Fruit fly (Drosophila melanogaster) whole organism, embryonic: ENCODE measurements around the gene IRSp53.

Experiments used
- CG10462 ChIP-seq: fragments of 200-800 bp; sonication (Bioruptor generic); optimal IDR thresholded peaks from 2 replicates; lab custom pipeline; 2016; ENCODE audit warnings: missing biosample characterization, missing genetic modification characterization
- CG10543 ChIP-seq: fragments of 200-800 bp; sonication (Bioruptor generic); optimal IDR thresholded peaks from 3 replicates; lab custom pipeline; 2017; ENCODE audit warnings: missing biosample characterization, mild to moderate bottlenecking, missing genetic modification characterization, moderate library complexity
- CG10979 ChIP-seq: fragments of 200-800 bp; sonication (Bioruptor generic); optimal IDR thresholded peaks from 2 replicates; lab custom pipeline; 2018; ENCODE audit warnings: missing biosample characterization, mild to moderate bottlenecking, missing genetic modification characterization, moderate library complexity
- CG11093 ChIP-seq: fragments of 200-800 bp; sonication (Bioruptor generic); IDR thresholded peaks from 3 replicates; pipeline ENCODE4 v1.3.6; 2022; ENCODE audit warnings: missing biosample characterization, missing genetic modification characterization
- CG14441 ChIP-seq: fragments of 200-800 bp; sonication (Bioruptor generic); IDR thresholded peaks from 2 replicates; pipeline ENCODE4 v1.3.6; 2022; ENCODE audit warnings: missing biosample characterization, missing genetic modification characterization
- CG2120 ChIP-seq: fragments of 200-800 bp; sonication (Bioruptor generic); optimal IDR thresholded peaks from 3 replicates; lab custom pipeline; 2016; ENCODE audit warnings: missing biosample characterization, missing genetic modification characterization
- CG3163 ChIP-seq: fragments of 200-800 bp; sonication (Bioruptor generic); optimal IDR thresholded peaks from 3 replicates; lab custom pipeline; 2016; ENCODE audit warnings: missing biosample characterization, missing genetic modification characterization
- CG32532 ChIP-seq: fragments of 200-800 bp; sonication (Bioruptor generic); IDR thresholded peaks from 2 replicates; pipeline ENCODE4 v1.3.6; 2022; ENCODE audit warnings: missing biosample characterization, missing genetic modification characterization
- CG6765 ChIP-seq: fragments of 200-800 bp; sonication (Bioruptor generic); optimal IDR thresholded peaks from 3 replicates; lab custom pipeline; 2017; ENCODE audit warnings: missing biosample characterization, mild to moderate bottlenecking, missing genetic modification characterization
- CG8388 ChIP-seq: fragments of 200-800 bp; sonication (Bioruptor generic); optimal IDR thresholded peaks from 2 replicates; lab custom pipeline; 2019; ENCODE audit warnings: missing biosample characterization, mild to moderate bottlenecking, missing genetic modification characterization, moderate library complexity
- CG8765 ChIP-seq: fragments of 200-800 bp; sonication (Bioruptor generic); IDR thresholded peaks from 2 replicates; pipeline ENCODE4 v1.3.6; 2022; ENCODE audit warnings: missing biosample characterization, missing genetic modification characterization
- CoRest ChIP-seq: fragments of 200-800 bp; sonication (Bioruptor generic); optimal IDR thresholded peaks from 3 replicates; lab custom pipeline; 2018; ENCODE audit warnings: missing biosample characterization, mild to moderate bottlenecking, missing genetic modification characterization, moderate library complexity
- HHEX ChIP-seq: fragments of 200-800 bp; sonication (Bioruptor generic); optimal IDR thresholded peaks from 3 replicates; lab custom pipeline; 2017; ENCODE audit warnings: missing biosample characterization, mild to moderate bottlenecking, missing genetic modification characterization, missing genetic modification reagents
- HLH54F ChIP-seq: fragments of 200-800 bp; sonication (Bioruptor generic); optimal IDR thresholded peaks from 3 replicates; lab custom pipeline; 2016; ENCODE audit warnings: missing biosample characterization, missing genetic modification characterization
- HLHmδ ChIP-seq: fragments of 200-800 bp; sonication (Bioruptor generic); optimal IDR thresholded peaks from 2 replicates; lab custom pipeline; 2018; ENCODE audit warnings: missing biosample characterization, mild to moderate bottlenecking, missing genetic modification characterization, moderate library complexity
- Hsf ChIP-seq: fragments of 200-800 bp; sonication (Bioruptor generic); optimal IDR thresholded peaks from 3 replicates; lab custom pipeline; 2016; ENCODE audit warnings: missing biosample characterization, missing genetic modification characterization
- MBD-R2 ChIP-seq: fragments of 200-800 bp; sonication (Bioruptor generic); IDR thresholded peaks from 2 replicates; pipeline ENCODE4 v1.3.6; 2022; ENCODE audit warnings: missing biosample characterization, missing genetic modification characterization
- Mes4 ChIP-seq: fragments of 200-800 bp; sonication (Bioruptor generic); optimal IDR thresholded peaks from 2 replicates; lab custom pipeline; 2016; ENCODE audit warnings: missing biosample characterization, missing genetic modification characterization
- Neu2 ChIP-seq: fragments of 200-800 bp; sonication (Bioruptor generic); optimal IDR thresholded peaks from 3 replicates; lab custom pipeline; 2016; ENCODE audit warnings: missing biosample characterization, missing genetic modification characterization, borderline replicate concordance
- Nf-YB ChIP-seq: fragments of 200-800 bp; sonication (Bioruptor generic); optimal IDR thresholded peaks from 3 replicates; lab custom pipeline; 2019; ENCODE audit warnings: missing biosample characterization, mild to moderate bottlenecking, missing genetic modification characterization, moderate library complexity
- Nf-YC ChIP-seq: fragments of 200-800 bp; optimal IDR thresholded peaks from 3 replicates; lab custom pipeline; 2019; ENCODE audit warnings: missing biosample characterization, mild to moderate bottlenecking, missing genetic modification characterization, moderate library complexity
- Sry-β ChIP-seq: fragments of 200-800 bp; sonication (Bioruptor generic); optimal IDR thresholded peaks from 2 replicates; lab custom pipeline; 2018; ENCODE audit warnings: missing biosample characterization, mild to moderate bottlenecking, missing genetic modification characterization, moderate library complexity
- Tbp ChIP-seq: fragments of >200 bp; optimal IDR thresholded peaks from 2 replicates; lab custom pipeline; 2018; ENCODE audit warnings: missing biosample characterization, missing genetic modification characterization
- Trl ChIP-seq, 3 experiments: fragments of >200 bp in 2 of 3; fragments of 200-800 bp in 1 of 3; sonication (Bioruptor generic) in 1 of 3; optimal IDR thresholded peaks; 2 replicates in 1 of 3; 3 replicates in 2 of 3; lab custom pipeline; 2016 to 2017; ENCODE audit warnings: missing biosample characterization in 1 of 3, missing genetic modification characterization in 1 of 3
- Vsx1 ChIP-seq: fragments of 200-800 bp; sonication (Bioruptor generic); optimal IDR thresholded peaks from 2 replicates; lab custom pipeline; 2017; ENCODE audit warnings: missing biosample characterization, mild to moderate bottlenecking, missing genetic modification characterization, missing genetic modification reagents
- Xbp1 ChIP-seq: fragments of 200-800 bp; sonication (Bioruptor generic); optimal IDR thresholded peaks from 3 replicates; lab custom pipeline; 2016; ENCODE audit warnings: missing biosample characterization, mild to moderate bottlenecking, missing genetic modification characterization
- Xrp1 ChIP-seq: fragments of 200-800 bp; sonication (Bioruptor generic); IDR thresholded peaks from 2 replicates; pipeline ENCODE4 v1.3.6; 2022; ENCODE audit warnings: missing biosample characterization, missing genetic modification characterization
- YL-1 ChIP-seq: fragments of 200-800 bp; sonication (Bioruptor generic); optimal IDR thresholded peaks from 3 replicates; lab custom pipeline; 2017; ENCODE audit warnings: missing biosample characterization, mild to moderate bottlenecking, missing genetic modification characterization
- ap ChIP-seq: fragments of 200-800 bp; sonication (Bioruptor generic); IDR thresholded peaks from 2 replicates; pipeline ENCODE4 v1.3.6; 2022; ENCODE audit warnings: missing biosample characterization, missing genetic modification characterization
- bab2 ChIP-seq: fragments of 200-800 bp; sonication (Bioruptor generic); optimal IDR thresholded peaks from 2 replicates; lab custom pipeline; 2016; ENCODE audit warnings: missing biosample characterization, missing genetic modification characterization
- btn ChIP-seq: fragments of 200-800 bp; sonication (Bioruptor generic); optimal IDR thresholded peaks from 2 replicates; lab custom pipeline; 2016; ENCODE audit warnings: missing biosample characterization, missing genetic modification characterization
- crp ChIP-seq, 2 experiments: fragments of 200-800 bp; sonication (Bioruptor generic); optimal IDR thresholded peaks; 2 replicates in 1 of 2; 3 replicates in 1 of 2; lab custom pipeline; 2017; ENCODE audit warnings: missing biosample characterization in 2 of 2, missing genetic modification characterization in 2 of 2, mild to moderate bottlenecking in 1 of 2, moderate library complexity in 1 of 2
- cwo ChIP-seq: fragments of 200-800 bp; sonication (Bioruptor generic); optimal IDR thresholded peaks from 3 replicates; lab custom pipeline; 2017; ENCODE audit warnings: missing biosample characterization, missing genetic modification characterization, mild to moderate bottlenecking, moderate library complexity, missing genetic modification reagents
- dmrt11E ChIP-seq: fragments of 200-800 bp; sonication (Bioruptor generic); optimal IDR thresholded peaks from 3 replicates; lab custom pipeline; 2018; ENCODE audit warnings: missing biosample characterization, mild to moderate bottlenecking, missing genetic modification characterization, moderate library complexity
- dmrt99B ChIP-seq: fragments of 200-800 bp; sonication (Bioruptor generic); optimal IDR thresholded peaks from 2 replicates; lab custom pipeline; 2018; ENCODE audit warnings: missing biosample characterization, mild to moderate bottlenecking, missing genetic modification characterization, moderate library complexity
- ham ChIP-seq: fragments of 200-800 bp; sonication (Bioruptor generic); IDR thresholded peaks from 2 replicates; pipeline ENCODE4 v1.3.6; 2022; ENCODE audit warnings: missing biosample characterization, missing genetic modification characterization
- hbn ChIP-seq: fragments of 200-800 bp; sonication (Bioruptor generic); IDR thresholded peaks from 2 replicates; pipeline ENCODE4 v1.3.6; 2022; ENCODE audit warnings: missing biosample characterization, missing genetic modification characterization; ENCODE audit not compliant: partially characterized antibody
- jing ChIP-seq: fragments of 200-800 bp; sonication (Bioruptor generic); optimal IDR thresholded peaks from 2 replicates; lab custom pipeline; 2018; ENCODE audit warnings: missing biosample characterization, mild to moderate bottlenecking, missing genetic modification characterization
- pan ChIP-seq, 4 experiments: fragments of >200 bp in 3 of 4; fragments of 200-800 bp in 1 of 4; sonication (Bioruptor generic) in 1 of 4; optimal IDR thresholded peaks in 3 of 4; IDR thresholded peaks in 1 of 4; 2 replicates each; pipeline versions ENCODE4 v1.3.6 to Lab custom; 2017 to 2022; ENCODE audit warnings: missing biosample characterization in 2 of 4, missing genetic modification characterization in 2 of 4, mixed read lengths in 1 of 4
- rib ChIP-seq: fragments of 200-800 bp; sonication (Bioruptor generic); IDR thresholded peaks from 2 replicates; pipeline ENCODE4 v1.3.6; 2022; ENCODE audit warnings: missing biosample characterization, missing genetic modification characterization
- seq ChIP-seq: fragments of 200-800 bp; sonication (Bioruptor generic); IDR thresholded peaks from 2 replicates; pipeline ENCODE4 v1.3.6; 2022; ENCODE audit warnings: missing biosample characterization, missing genetic modification characterization
- tll ChIP-seq, 2 experiments: fragments of 200-800 bp in 1 of 2; fragments of >200 bp in 1 of 2; sonication (Bioruptor generic) in 1 of 2; optimal IDR thresholded peaks; 2 replicates each; lab custom pipeline; 2017 to 2019; ENCODE audit warnings: missing biosample characterization in 2 of 2, missing genetic modification characterization in 2 of 2, mild to moderate bottlenecking in 1 of 2, moderate library complexity in 1 of 2
- tna ChIP-seq: fragments of 200-800 bp; sonication (Bioruptor generic); IDR thresholded peaks from 2 replicates; pipeline ENCODE4 v1.3.6; 2022; ENCODE audit warnings: missing biosample characterization, missing genetic modification characterization; ENCODE audit not compliant: partially characterized antibody
- toy ChIP-seq: fragments of 200-800 bp; sonication (Bioruptor generic); IDR thresholded peaks from 2 replicates; pipeline ENCODE4 v1.3.6; 2022; ENCODE audit warnings: missing biosample characterization, missing genetic modification characterization
- vvl ChIP-seq: fragments of 200-800 bp; sonication (Bioruptor generic); IDR thresholded peaks from 2 replicates; pipeline ENCODE4 v1.3.6; 2022; ENCODE audit warnings: missing biosample characterization, missing genetic modification characterization
- zen ChIP-seq: fragments of 200-800 bp; sonication (Bioruptor generic); optimal IDR thresholded peaks from 3 replicates; lab custom pipeline; 2018; ENCODE audit warnings: missing biosample characterization, mild to moderate bottlenecking, missing genetic modification characterization, moderate library complexity

Gene IRSp53

dm6 chr3L:11118627-11119395 is 17.0 kb upstream of the IRSp53 start (continued):
- TF ChIP-seq dmrt99B (tag; lab: Kevin White, UChicago): peak; percentile 56
- TF ChIP-seq jing (GFP tag; lab: Kevin White, UChicago): no peak
- peak; percentile 98 for TF ChIP-seq CG10543 (GFP tag; lab: Kevin White, UChicago)
- TF ChIP-seq toy (GFP tag; lab: Robert Waterston, UW): no peak
- TF ChIP-seq CG8765: no peak
- peak; percentile 76 for TF ChIP-seq Mes4 (GFP tag; lab: Kevin White, UChicago)
- TF ChIP-seq Xbp1: peak; percentile 11
- TF ChIP-seq CG3163 (GFP tag; lab: Kevin White, UChicago): peak; percentile 72
- TF ChIP-seq Xrp1: peak; percentile 86
- peak; percentile 55 for TF ChIP-seq cwo (GFP tag; lab: Kevin White, UChicago)
- peak; percentile 44 for TF ChIP-seq dmrt11E (tag; lab: Kevin White, UChicago)
- peak in 1 of 2 experiments; percentile 56 for TF ChIP-seq tll (GFP tag; optimal IDR thresholded peaks at IDR 0.05; lab: Kevin White, UChicago)
- peak; percentile 89 for TF ChIP-seq rib
- peak; percentile 24 for TF ChIP-seq Nf-YC
- peak; percentile 31 for TF ChIP-seq zen
- peak; percentile 53; the same call in 1 of the 2 replicates for TF ChIP-seq CG14441 (GFP tag; lab: Robert Waterston, UW)
- peak; percentile 71 for TF ChIP-seq Vsx1 (GFP tag; lab: Kevin White, UChicago)
- 0 out of 2 replicates have a peak, but pooled peaks have one; percentile 35 for TF ChIP-seq hbn
- TF ChIP-seq bab2 (GFP tag; lab: Kevin White, UChicago): peak; percentile 77
- TF ChIP-seq HLH54F (GFP tag; lab: Kevin White, UChicago): peak; percentile 38
- TF ChIP-seq Hsf (GFP tag; lab: Kevin White, UChicago): peak; percentile 38
- TF ChIP-seq Tbp (GFP tag; lab: Kevin White, UChicago): no peak
- peak; percentile 80 for TF ChIP-seq seq (GFP tag; lab: Robert Waterston, UW)
- TF ChIP-seq ham (GFP tag; lab: Robert Waterston, UW): no peak
- TF ChIP-seq vvl (GFP tag; lab: Robert Waterston, UW): peak; percentile 75; the same call in 1 of the 2 replicates
- peak; percentile 46 for TF ChIP-seq CoRest (tag; lab: Kevin White, UChicago)
- TF ChIP-seq Nf-YB (GFP tag; lab: Kevin White, UChicago): peak; percentile 67
- no peak; the same call in 2 of the 3 replicates for TF ChIP-seq CG11093
- peak; percentile 21 for TF ChIP-seq Sry-β (GFP tag; lab: Kevin White, UChicago)
- peak; percentile 48; the same call in 1 of the 2 replicates for TF ChIP-seq MBD-R2
- TF ChIP-seq CG32532 (GFP tag; lab: Robert Waterston, UW): peak; percentile 38; the same call in 1 of the 2 replicates
- no peak for TF ChIP-seq pan (optimal IDR thresholded peaks at IDR 0.05; lab: Kevin White, UChicago)
- TF ChIP-seq pan (GFP tag; optimal IDR thresholded peaks at IDR 0.05 in 1 of 2, IDR thresholded peaks at IDR 0.05 in 1 of 2): peak in 1 of 2 experiments; percentile 47
- TF ChIP-seq Trl (optimal IDR thresholded peaks at IDR 0.05; lab: Kevin White, UChicago): peak; percentile 77 to 78
- peak; percentile 59 for TF ChIP-seq Trl (GFP tag; optimal IDR thresholded peaks at IDR 0.05; lab: Kevin White, UChicago)
- TF ChIP-seq HLHmδ (GFP tag; lab: Kevin White, UChicago): peak; percentile 81
- TF ChIP-seq YL-1 (GFP tag; lab: Kevin White, UChicago): peak; percentile 91
- TF ChIP-seq tna (GFP tag; lab: Robert Waterston, UW): no peak
- no peak for TF ChIP-seq Neu2 (GFP tag; lab: Kevin White, UChicago)
- peak; percentile 20 for TF ChIP-seq CG8388 (GFP tag; lab: Kevin White, UChicago)
- TF ChIP-seq ap (GFP tag; lab: Robert Waterston, UW): no peak
- TF ChIP-seq crp (GFP tag; optimal IDR thresholded peaks at IDR 0.05; lab: Kevin White, UChicago): peak in 1 of 2 experiments; percentile 32
- TF ChIP-seq CG10462: no peak
- peak; percentile 56 for TF ChIP-seq CG2120
- peak; percentile 83 for TF ChIP-seq HHEX (GFP tag; lab: Kevin White, UChicago)
- peak; percentile 25 for TF ChIP-seq btn (GFP tag; lab: Kevin White, UChicago)
- peak; percentile 79 for TF ChIP-seq CG6765
- peak; percentile 26 for TF ChIP-seq CG10979 (tag; lab: Kevin White, UChicago)
